Fruit fly (Drosophila melanogaster) whole organism, pupa: Measurements from ENCODE around the gene PGAP1.

Experiments
- CG14655 ChIP-seq: fragments of 200-800 bp; sonication (Bioruptor generic); optimal IDR thresholded peaks from 3 replicates; lab custom pipeline; 2017; ENCODE audit warnings: mild to moderate bottlenecking, missing biosample characterization, missing genetic modification reagents, missing genetic modification characterization
- CG34367 ChIP-seq: fragments of 200-800 bp; sonication (Bioruptor generic); optimal IDR thresholded peaks from 2 replicates; lab custom pipeline; 2018; ENCODE audit warnings: missing biosample characterization, mild to moderate bottlenecking, missing genetic modification characterization
- CG8159 ChIP-seq: fragments of 200-800 bp; sonication (Bioruptor generic); optimal IDR thresholded peaks from 3 replicates; lab custom pipeline; 2018; ENCODE audit warnings: missing biosample characterization, mild to moderate bottlenecking, missing genetic modification characterization, moderate library complexity
- CG8301 ChIP-seq: fragments of 200-800 bp; sonication (Bioruptor generic); optimal IDR thresholded peaks from 2 replicates; lab custom pipeline; 2018; ENCODE audit warnings: missing biosample characterization, mild to moderate bottlenecking, missing genetic modification characterization
- D1 ChIP-seq: fragments of 200-800 bp; sonication (Bioruptor generic); optimal IDR thresholded peaks from 2 replicates; lab custom pipeline; 2018; ENCODE audit warnings: missing biosample characterization, mild to moderate bottlenecking, missing genetic modification characterization, moderate library complexity
- Ets98B ChIP-seq: fragments of 200-800 bp; sonication (Bioruptor generic); IDR thresholded peaks from 2 replicates; pipeline ENCODE4 v1.3.6; 2022; ENCODE audit warnings: missing biosample characterization, missing genetic modification characterization
- Pif1A ChIP-seq: fragments of 200-800 bp; sonication (Bioruptor generic); optimal IDR thresholded peaks from 3 replicates; lab custom pipeline; 2016; ENCODE audit warnings: missing biosample characterization, missing genetic modification characterization
- Pif1B ChIP-seq: fragments of 200-800 bp; sonication (Bioruptor generic); optimal IDR thresholded peaks from 3 replicates; lab custom pipeline; 2016; ENCODE audit warnings: missing biosample characterization, missing genetic modification characterization
- fd96Ca ChIP-seq: fragments of 200-800 bp; sonication (Bioruptor generic); IDR thresholded peaks from 3 replicates; pipeline ENCODE4 v1.3.6; 2022; ENCODE audit warnings: missing biosample characterization, missing genetic modification characterization
- gl ChIP-seq: fragments of 200-800 bp; sonication (Bioruptor generic); optimal IDR thresholded peaks from 2 replicates; lab custom pipeline; 2018; ENCODE audit warnings: missing biosample characterization, mild to moderate bottlenecking, missing genetic modification characterization
- rn ChIP-seq: fragments of 200-800 bp; sonication (Bioruptor generic); IDR thresholded peaks from 2 replicates; pipeline ENCODE4 v1.3.6; 2022; ENCODE audit warnings: missing biosample characterization, missing genetic modification characterization

- no peak for TF ChIP-seq Ets98B (GFP tag; lab: Robert Waterston, UW)
- TF ChIP-seq Pif1B (GFP tag; lab: Kevin White, UChicago): no peak
- no peak for TF ChIP-seq CG8159
- no peak for TF ChIP-seq fd96Ca (GFP tag; lab: Robert Waterston, UW)
- TF ChIP-seq Pif1A: no peak
- TF ChIP-seq rn (GFP tag; lab: Robert Waterston, UW): no peak
- TF ChIP-seq D1 (tag; lab: Kevin White, UChicago): no peak
- TF ChIP-seq CG14655 (GFP tag; lab: Kevin White, UChicago): no peak
- no peak for TF ChIP-seq CG34367 (tag; lab: Kevin White, UChicago)
- TF ChIP-seq CG8301 (tag; lab: Kevin White, UChicago): no peak
- TF ChIP-seq gl (tag; lab: Kevin White, UChicago): no peak
Observed at dm6 chrX:5679933-5680667, 9.2 kb downstream of the PGAP1 start, which contains the start of the genes Tre1 and Gr5a.
